Fruit fly (Drosophila melanogaster) whole organism, embryonic: Measurements from ENCODE around the gene Stat92E.

ENCODE experiments used
- Awh ChIP-seq: fragments of 200-800 bp; sonication (Bioruptor generic); IDR thresholded peaks from 2 replicates; pipeline ENCODE4, ENCODE4 v1.3.6; 2022; ENCODE audit warnings: missing biosample characterization, missing genetic modification characterization
- B-H2 ChIP-seq: fragments of 200-800 bp; sonication (Bioruptor generic); optimal IDR thresholded peaks from 2 replicates; lab custom pipeline; 2018; ENCODE audit warnings: missing biosample characterization, mild to moderate bottlenecking, missing genetic modification characterization
- Bdp1 ChIP-seq: fragments of 200-800 bp; sonication (Bioruptor generic); optimal IDR thresholded peaks from 3 replicates; lab custom pipeline; 2016; ENCODE audit warnings: missing biosample characterization, missing genetic modification characterization
- Bgb ChIP-seq: fragments of 200-800 bp; sonication (Bioruptor generic); IDR thresholded peaks from 2 replicates; pipeline ENCODE4 v1.3.6; 2022; ENCODE audit warnings: missing biosample characterization, missing genetic modification characterization; ENCODE audit not compliant: partially characterized antibody
- CG10147 ChIP-seq: fragments of 200-800 bp; sonication (Bioruptor generic); optimal IDR thresholded peaks from 2 replicates; lab custom pipeline; 2019; ENCODE audit warnings: missing biosample characterization, mild to moderate bottlenecking, missing genetic modification characterization, moderate library complexity
- CG10543 ChIP-seq: fragments of 200-800 bp; sonication (Bioruptor generic); optimal IDR thresholded peaks from 3 replicates; lab custom pipeline; 2017; ENCODE audit warnings: missing biosample characterization, mild to moderate bottlenecking, missing genetic modification characterization, moderate library complexity
- CG11247 ChIP-seq: fragments of 200-800 bp; sonication (Bioruptor generic); IDR thresholded peaks from 2 replicates; pipeline ENCODE4 v1.3.6; 2022; ENCODE audit warnings: missing biosample characterization, missing genetic modification characterization
- CG15269 ChIP-seq: fragments of 200-800 bp; sonication (Bioruptor generic); optimal IDR thresholded peaks from 2 replicates; lab custom pipeline; 2018; ENCODE audit warnings: missing biosample characterization, mild to moderate bottlenecking, missing genetic modification characterization, moderate library complexity
- CG16863 ChIP-seq: fragments of 200-800 bp; sonication (Bioruptor generic); optimal IDR thresholded peaks from 3 replicates; lab custom pipeline; 2016; ENCODE audit warnings: missing biosample characterization, missing genetic modification characterization
- CG17802 ChIP-seq: fragments of 200-800 bp; sonication (Bioruptor generic); optimal IDR thresholded peaks from 2 replicates; lab custom pipeline; 2018; ENCODE audit warnings: missing biosample characterization, mild to moderate bottlenecking, missing genetic modification characterization, moderate library complexity
- CG18599 ChIP-seq: fragments of 200-800 bp; sonication (Bioruptor generic); optimal IDR thresholded peaks from 3 replicates; lab custom pipeline; 2017; ENCODE audit warnings: missing biosample characterization, missing genetic modification characterization, mild to moderate bottlenecking, moderate library complexity, missing genetic modification reagents
- CG34376 ChIP-seq: fragments of 200-800 bp; sonication (Bioruptor generic); optimal IDR thresholded peaks from 2 replicates; lab custom pipeline; 2018; ENCODE audit warnings: missing biosample characterization, mild to moderate bottlenecking, missing genetic modification characterization
- CG43689 ChIP-seq: fragments of 200-800 bp; sonication (Bioruptor generic); IDR thresholded peaks from 2 replicates; pipeline ENCODE4 v1.3.6; 2022; ENCODE audit warnings: missing biosample characterization, missing genetic modification characterization
- CG4820 ChIP-seq: fragments of 200-800 bp; sonication (Bioruptor generic); optimal IDR thresholded peaks from 3 replicates; lab custom pipeline; 2016; ENCODE audit warnings: missing biosample characterization, missing genetic modification characterization
- CG6791 ChIP-seq: fragments of 200-800 bp; sonication (Bioruptor generic); IDR thresholded peaks from 3 replicates; pipeline ENCODE4 v1.3.6; 2022; ENCODE audit warnings: missing biosample characterization, missing genetic modification characterization; ENCODE audit not compliant: partially characterized antibody
- CG8765 ChIP-seq: fragments of 200-800 bp; sonication (Bioruptor generic); IDR thresholded peaks from 2 replicates; pipeline ENCODE4 v1.3.6; 2022; ENCODE audit warnings: missing biosample characterization, missing genetic modification characterization
- CG9437 ChIP-seq: fragments of 200-800 bp; sonication (Bioruptor generic); optimal IDR thresholded peaks from 2 replicates; lab custom pipeline; 2018; ENCODE audit warnings: missing biosample characterization, mild to moderate bottlenecking, missing genetic modification characterization
- CG9817 ChIP-seq: fragments of 200-800 bp; sonication (Bioruptor generic); optimal IDR thresholded peaks from 2 replicates; lab custom pipeline; 2018; ENCODE audit warnings: missing biosample characterization, mild to moderate bottlenecking, missing genetic modification characterization, moderate library complexity
- CG9876 ChIP-seq: fragments of 200-800 bp; sonication (Bioruptor generic); optimal IDR thresholded peaks from 2 replicates; lab custom pipeline; 2016; ENCODE audit warnings: missing biosample characterization, missing genetic modification characterization
- Ets97D ChIP-seq: fragments of 200-800 bp; sonication (Bioruptor generic); optimal IDR thresholded peaks from 3 replicates; lab custom pipeline; 2016; ENCODE audit warnings: missing biosample characterization, missing genetic modification characterization
- H2.0 ChIP-seq: fragments of 200-800 bp; sonication (Bioruptor generic); IDR thresholded peaks from 2 replicates; pipeline ENCODE4 v1.3.6; 2022; ENCODE audit warnings: missing biosample characterization, missing genetic modification characterization
- Kr ChIP-seq: fragments of 200-800 bp; sonication (Bioruptor generic); optimal IDR thresholded peaks from 2 replicates; lab custom pipeline; 2017; ENCODE audit warnings: missing biosample characterization, mild to moderate bottlenecking, missing genetic modification characterization
- Lpt ChIP-seq: fragments of >200 bp; optimal IDR thresholded peaks from 2 replicates; lab custom pipeline; 2018; ENCODE audit warnings: missing biosample characterization, missing genetic modification characterization
- Med ChIP-seq: fragments of 200-800 bp; sonication (Bioruptor generic); peaks from one replicate; lab custom pipeline; 2016; ENCODE audit warnings: missing biosample characterization, missing genetic modification characterization, mild to moderate bottlenecking, inconsistent platforms, moderate library complexity
- NFAT ChIP-seq: fragments of 200-800 bp; sonication (Bioruptor generic); IDR thresholded peaks from 2 replicates; pipeline ENCODE4 v1.3.6; 2022; ENCODE audit warnings: missing biosample characterization, missing genetic modification characterization
- Ravus ChIP-seq: fragments of 200-800 bp; sonication (Bioruptor generic); IDR thresholded peaks from 2 replicates; pipeline ENCODE4 v1.3.6; 2022; ENCODE audit warnings: missing biosample characterization, missing genetic modification characterization
- Rfx ChIP-seq: fragments of 200-800 bp; sonication (Bioruptor generic); IDR thresholded peaks from 2 replicates; pipeline ENCODE4 v1.3.6; 2022; ENCODE audit warnings: missing biosample characterization, missing genetic modification characterization
- TFAM ChIP-seq: fragments of 200-800 bp; sonication (Bioruptor generic); optimal IDR thresholded peaks from 2 replicates; lab custom pipeline; 2017; ENCODE audit warnings: missing biosample characterization, missing genetic modification characterization, inconsistent platforms
- Trl ChIP-seq, 3 experiments: fragments of >200 bp in 2 of 3; fragments of 200-800 bp in 1 of 3; sonication (Bioruptor generic) in 1 of 3; optimal IDR thresholded peaks; 2 replicates in 1 of 3; 3 replicates in 2 of 3; lab custom pipeline; 2016 to 2017; ENCODE audit warnings: missing biosample characterization in 1 of 3, missing genetic modification characterization in 1 of 3
- ap ChIP-seq: fragments of 200-800 bp; sonication (Bioruptor generic); IDR thresholded peaks from 2 replicates; pipeline ENCODE4 v1.3.6; 2022; ENCODE audit warnings: missing biosample characterization, missing genetic modification characterization
- ato ChIP-seq: fragments of 200-800 bp; sonication (Bioruptor generic); IDR thresholded peaks from 2 replicates; pipeline ENCODE4 v1.3.6; 2022; ENCODE audit warnings: missing biosample characterization, missing genetic modification characterization; ENCODE audit not compliant: partially characterized antibody
- bcd ChIP-seq: fragments of 200-800 bp; sonication (Bioruptor generic); optimal IDR thresholded peaks from 2 replicates; lab custom pipeline; 2017; ENCODE audit warnings: missing biosample characterization, mild to moderate bottlenecking, missing genetic modification characterization
- dimm ChIP-seq: fragments of 200-800 bp; sonication (Bioruptor generic); IDR thresholded peaks from 2 replicates; pipeline ENCODE4 v1.3.6; 2022; ENCODE audit warnings: missing biosample characterization, missing genetic modification characterization
- eyg ChIP-seq: fragments of 200-800 bp; sonication (Bioruptor generic); optimal IDR thresholded peaks from 3 replicates; lab custom pipeline; 2016; ENCODE audit warnings: missing biosample characterization, missing genetic modification characterization
- ftz-f1 ChIP-seq: fragments of 200-800 bp; sonication (Bioruptor generic); optimal IDR thresholded peaks from 2 replicates; lab custom pipeline; 2016; ENCODE audit warnings: missing biosample characterization, missing genetic modification characterization
- gem ChIP-seq: fragments of 200-800 bp; sonication (Bioruptor generic); optimal IDR thresholded peaks from 2 replicates; lab custom pipeline; 2019; ENCODE audit warnings: missing biosample characterization, mild to moderate bottlenecking, missing genetic modification characterization, moderate library complexity
- h ChIP-seq: fragments of >200 bp; optimal IDR thresholded peaks from 2 replicates; lab custom pipeline; 2017
- kay ChIP-seq: fragments of 200-800 bp; sonication (Bioruptor generic); optimal IDR thresholded peaks from 2 replicates; lab custom pipeline; 2016; ENCODE audit warnings: missing biosample characterization, missing genetic modification characterization
- nerfin-1 ChIP-seq: fragments of 200-800 bp; sonication (Bioruptor generic); optimal IDR thresholded peaks from 3 replicates; lab custom pipeline; 2019; ENCODE audit warnings: missing biosample characterization, mild to moderate bottlenecking, missing genetic modification characterization, moderate library complexity
- p53 ChIP-seq: fragments of 200-800 bp; sonication (Bioruptor generic); optimal IDR thresholded peaks from 2 replicates; lab custom pipeline; 2016; ENCODE audit warnings: missing biosample characterization, missing genetic modification characterization
- pho ChIP-seq: fragments of 200-800 bp; sonication (Bioruptor generic); optimal IDR thresholded peaks from 2 replicates; lab custom pipeline; 2016; ENCODE audit warnings: missing biosample characterization, missing genetic modification characterization
- row ChIP-seq: fragments of 200-800 bp; sonication (Bioruptor generic); IDR thresholded peaks from 3 replicates; pipeline ENCODE4 v1.3.6; 2022; ENCODE audit warnings: missing biosample characterization, missing genetic modification characterization
- sens-2 ChIP-seq: fragments of 200-800 bp; sonication (Bioruptor generic); IDR thresholded peaks from 2 replicates; pipeline ENCODE4 v1.3.6; 2022; ENCODE audit warnings: missing biosample characterization, missing genetic modification characterization
- tap ChIP-seq: fragments of 200-800 bp; optimal IDR thresholded peaks from 3 replicates; lab custom pipeline; 2019; ENCODE audit warnings: missing biosample characterization, mild to moderate bottlenecking, missing genetic modification characterization, moderate library complexity
- trh ChIP-seq: fragments of 200-800 bp; sonication (Bioruptor generic); optimal IDR thresholded peaks from 2 replicates; lab custom pipeline; 2016; ENCODE audit warnings: missing biosample characterization, missing genetic modification characterization
- vnd ChIP-seq: fragments of 200-800 bp; sonication (Bioruptor generic); IDR thresholded peaks from 3 replicates; pipeline ENCODE4 v1.3.6; 2022; ENCODE audit warnings: missing biosample characterization, missing genetic modification characterization; ENCODE audit not compliant: partially characterized antibody
- wek ChIP-seq: fragments of 200-800 bp; sonication (Bioruptor generic); optimal IDR thresholded peaks from 3 replicates; lab custom pipeline; 2018; ENCODE audit warnings: missing biosample characterization, mild to moderate bottlenecking, missing genetic modification characterization, moderate library complexity
- yki ChIP-seq: fragments of >200 bp; optimal IDR thresholded peaks from 3 replicates; lab custom pipeline; 2018
- zen2 ChIP-seq: fragments of 200-800 bp; sonication (Bioruptor generic); IDR thresholded peaks from 3 replicates; pipeline ENCODE4 v1.3.6; 2022; ENCODE audit warnings: missing biosample characterization, missing genetic modification characterization; ENCODE audit not compliant: partially characterized antibody

Stat92E gene

dm6 chr3R:20587630-20588479, 35.7 kb upstream of the Stat92E start, which contains the start of gene Septin2 (continued):
- no peak for TF ChIP-seq eyg (GFP tag; lab: Kevin White, UChicago)
- TF ChIP-seq CG9876 (GFP tag; lab: Kevin White, UChicago): no peak
- TF ChIP-seq wek (GFP tag; lab: Kevin White, UChicago): peak; percentile 45
- no peak for TF ChIP-seq CG43689 (GFP tag; lab: Robert Waterston, UW)
- no peak for TF ChIP-seq CG10543 (GFP tag; lab: Kevin White, UChicago)
- no peak for TF ChIP-seq h (lab: Kevin White, UChicago)
- TF ChIP-seq yki (lab: Kevin White, UChicago): no peak
- peak; percentile 79 for TF ChIP-seq CG18599 (GFP tag; lab: Kevin White, UChicago)
- TF ChIP-seq tap: peak; percentile 86
- TF ChIP-seq kay: peak; percentile 68
- no peak for TF ChIP-seq NFAT (GFP tag; lab: Robert Waterston, UW)
- peak; percentile 77 for TF ChIP-seq nerfin-1 (tag; lab: Kevin White, UChicago)
- no peak for TF ChIP-seq dimm (GFP tag; lab: Robert Waterston, UW)
- no peak for TF ChIP-seq sens-2 (GFP tag; lab: Robert Waterston, UW)
- peak; percentile 44 for TF ChIP-seq Bdp1 (GFP tag; lab: Kevin White, UChicago)
- no peak for TF ChIP-seq Trl (optimal IDR thresholded peaks at IDR 0.05; lab: Kevin White, UChicago)
- peak; percentile 43 for TF ChIP-seq Trl (GFP tag; optimal IDR thresholded peaks at IDR 0.05; lab: Kevin White, UChicago)
- peak; percentile 19 for TF ChIP-seq trh
- TF ChIP-seq Ravus (GFP tag; lab: Robert Waterston, UW): no peak
- TF ChIP-seq Kr: no peak
- peak; percentile 80 for TF ChIP-seq CG16863 (GFP tag; lab: Kevin White, UChicago)
- TF ChIP-seq ftz-f1 (GFP tag; lab: Kevin White, UChicago): no peak
- peak; percentile 22 for TF ChIP-seq TFAM (GFP tag; lab: Kevin White, UChicago)
- peak; percentile 46 for TF ChIP-seq pho (GFP tag; lab: Kevin White, UChicago)
- peak; percentile 75 for TF ChIP-seq bcd (GFP tag; lab: Kevin White, UChicago)
- TF ChIP-seq B-H2 (GFP tag; lab: Kevin White, UChicago): no peak
- peak; percentile 65 for TF ChIP-seq CG9437 (GFP tag; lab: Kevin White, UChicago)
- TF ChIP-seq Awh (GFP tag; lab: Robert Waterston, UW): peak; percentile 51; the same call in 1 of the 2 replicates
- no peak for TF ChIP-seq CG34376
- TF ChIP-seq CG10147 (GFP tag; lab: Kevin White, UChicago): peak; percentile 62
- peak; percentile 66 for TF ChIP-seq CG17802 (tag; lab: Kevin White, UChicago)
- TF ChIP-seq CG9817: peak; percentile 34
- TF ChIP-seq Rfx (GFP tag; lab: Robert Waterston, UW): peak; percentile 29; the same call in 1 of the 2 replicates
- peak; percentile 26 for TF ChIP-seq Ets97D (GFP tag; lab: Kevin White, UChicago)
- TF ChIP-seq ato (GFP tag; lab: Robert Waterston, UW): no peak
- peak; percentile 86 for TF ChIP-seq Med (GFP tag; lab: Kevin White, UChicago)
- peak; percentile 59 for TF ChIP-seq ap (GFP tag; lab: Robert Waterston, UW)
- no peak for TF ChIP-seq Bgb (GFP tag; lab: Robert Waterston, UW)
- TF ChIP-seq vnd (GFP tag; lab: Robert Waterston, UW): no peak
- no peak for TF ChIP-seq p53 (GFP tag; lab: Kevin White, UChicago)
- TF ChIP-seq CG4820: peak; percentile 82
- peak; percentile 77 for TF ChIP-seq CG15269
- TF ChIP-seq zen2: no peak; the same call in 2 of the 3 replicates
- TF ChIP-seq H2.0 (GFP tag; lab: Robert Waterston, UW): no peak
- TF ChIP-seq gem (tag; lab: Kevin White, UChicago): peak; percentile 88
- no peak for TF ChIP-seq Lpt (GFP tag; lab: Kevin White, UChicago)
- no peak for TF ChIP-seq CG6791 (GFP tag; lab: Robert Waterston, UW)
- no peak for TF ChIP-seq CG11247 (GFP tag; lab: Robert Waterston, UW)
- peak; percentile 70 for TF ChIP-seq row
- TF ChIP-seq CG8765 (GFP tag; lab: Robert Waterston, UW): peak; percentile 7; the same call in 1 of the 2 replicates
